Fruit fly (Drosophila melanogaster): Measurements from ENCODE around the gene CG10621.

- TF ChIP-seq CG4318 (GFP tag; optimal IDR thresholded peaks at IDR 0.05) (no peak), dsx (GFP tag; optimal IDR thresholded peaks at IDR 0.05; ENCODE audit: poor library complexity, severe bottlenecking) (no peak), CG11762 (GFP tag; optimal IDR thresholded peaks at IDR 0.05; ENCODE audit: insufficient read depth) (no peak), Met (GFP tag; optimal IDR thresholded peaks at IDR 0.05) (no peak), CG15336 (GFP tag; IDR thresholded peaks at IDR 0.05) (no peak), CG6276 (GFP tag; optimal IDR thresholded peaks at IDR 0.05) (no peak)
Measured at dm6 chr2L:18917584-18917983, 36.6 kb downstream of the CG10621 start.
